Worm (Caenorhabditis elegans) whole organism, young adult: ENCODE results near the gene ins-15.

Experiments
- B0035.1 ChIP-seq: sonication (generic microtip); optimal IDR thresholded peaks from 2 replicates; lab custom pipeline; 2016; ENCODE audit warnings: missing genetic modification characterization, mild to moderate bottlenecking, missing compliant biosample characterization, missing genotype, missing genetic modification reagents
- D2030.7 ChIP-seq: fragments of 200-800 bp; sonication (Bioruptor generic); IDR thresholded peaks from 2 replicates; pipeline ENCODE4 v1.3.6; 2022; ENCODE audit warnings: missing genetic modification reagents, missing genetic modification characterization, missing compliant biosample characterization
- F49E8.2 ChIP-seq: sonication (generic microtip); optimal IDR thresholded peaks from 3 replicates; lab custom pipeline; 2017; ENCODE audit warnings: missing genetic modification characterization, mild to moderate bottlenecking, missing compliant biosample characterization, antibody characterized with exemption, moderate library complexity; ENCODE audit not compliant: insufficient read depth
- ama-1 ChIP-seq, 3 experiments: fragments of 150-350 bp in 1 of 3; sonication (generic microtip) in 2 of 3; optimal IDR thresholded peaks; 2 replicates each; lab custom pipeline; 2014 to 2018; ENCODE audit warnings: missing biosample characterization in 2 of 3, missing genetic modification characterization in 2 of 3, missing genetic modification reagents in 2 of 3
- attf-6 ChIP-seq: fragments of 200-800 bp; sonication (Bioruptor generic); IDR thresholded peaks from 2 replicates; pipeline ENCODE4 v1.3.6; 2022; ENCODE audit warnings: missing genetic modification reagents, missing genetic modification characterization, missing compliant biosample characterization
- dpl-1 ChIP-seq: fragments of 150-350 bp; optimal IDR thresholded peaks from 2 replicates; lab custom pipeline; 2014; ENCODE audit warnings: missing biosample characterization, missing genetic modification reagents, missing genetic modification characterization
- efl-1 ChIP-seq: fragments of 150-350 bp; optimal IDR thresholded peaks from 2 replicates; lab custom pipeline; 2014; ENCODE audit warnings: missing biosample characterization, missing genetic modification reagents, missing genetic modification characterization
- him-1 ChIP-seq: sonication (generic microtip); optimal IDR thresholded peaks from 2 replicates; lab custom pipeline; 2016; ENCODE audit warnings: missing genotype, missing genetic modification reagents, missing genetic modification characterization, missing compliant biosample characterization
- lag-1 ChIP-seq: fragments of 200-800 bp; sonication (Bioruptor generic); IDR thresholded peaks from 2 replicates; pipeline ENCODE4 v1.3.6; 2022; ENCODE audit warnings: missing genetic modification reagents, missing genetic modification characterization, missing compliant biosample characterization
- rec-8 ChIP-seq, 2 experiments: sonication (generic microtip); optimal IDR thresholded peaks; 2 replicates each; lab custom pipeline; 2016; ENCODE audit warnings: mild to moderate bottlenecking in 2 of 2, missing genetic modification characterization in 2 of 2, missing genetic modification reagents in 2 of 2, missing genotype in 2 of 2, missing biosample characterization in 1 of 2, missing compliant biosample characterization in 1 of 2, moderate library complexity in 1 of 2
- unc-130 ChIP-seq: sonication (generic microtip); optimal IDR thresholded peaks from 2 replicates; lab custom pipeline; 2016; ENCODE audit warnings: missing genetic modification reagents, missing genetic modification characterization, missing compliant biosample characterization
- unc-62 ChIP-seq: fragments of 150-350 bp; optimal IDR thresholded peaks from 2 replicates; lab custom pipeline; 2014; ENCODE audit warnings: missing biosample characterization, missing genetic modification reagents, missing genetic modification characterization
- ztf-22 ChIP-seq: fragments of 200-800 bp; sonication (Bioruptor generic); optimal IDR thresholded peaks from 2 replicates; lab custom pipeline; 2018; ENCODE audit warnings: mild to moderate bottlenecking, missing genetic modification characterization, moderate library complexity, missing compliant biosample characterization
- ztf-25 ChIP-seq: fragments of 200-800 bp; sonication (Bioruptor generic); IDR thresholded peaks from 2 replicates; pipeline ENCODE4 v1.3.6; 2022; ENCODE audit warnings: missing genetic modification reagents, missing genetic modification characterization, missing compliant biosample characterization

DNA sequence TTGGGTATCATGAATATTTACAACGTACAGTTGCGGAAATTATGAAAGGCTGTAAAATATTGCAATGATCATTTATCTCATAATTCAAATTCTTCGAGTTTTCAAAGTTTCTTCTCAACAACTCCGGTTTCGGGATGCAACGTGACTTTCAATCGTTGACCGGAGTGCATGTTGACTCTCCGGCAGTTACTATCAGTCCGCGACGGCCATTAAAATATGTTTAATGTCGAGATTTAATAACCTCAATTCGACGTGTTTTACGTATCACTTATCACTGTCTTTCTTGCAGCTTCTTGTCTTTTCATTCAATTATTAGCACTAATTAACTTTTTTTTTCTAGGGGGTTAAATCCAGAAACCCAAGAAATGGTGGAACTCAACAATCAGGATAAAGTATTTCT is 26.3 kb downstream of the ins-15 start, which contains the start of gene tsp-10:
- TF ChIP-seq unc-62 (GFP tag; lab: Kevin White, UChicago) (no peak), B0035.1 (no peak), dpl-1 (GFP tag; lab: Kevin White, UChicago) (no peak), efl-1 (GFP tag; lab: Kevin White, UChicago) (no peak), ama-1 (optimal IDR thresholded peaks at IDR 0.05; lab: Kevin White, UChicago) (no peak), ama-1 (GFP tag; optimal IDR thresholded peaks at IDR 0.05; lab: Kevin White, UChicago) (no peak), attf-6 (GFP tag; lab: Robert Waterston, UW) (no peak), him-1 (no peak), ztf-22 (GFP tag; lab: Kevin White, UChicago) (no peak), D2030.7 (GFP tag; lab: Robert Waterston, UW) (no peak), rec-8 (tag; optimal IDR thresholded peaks at IDR 0.05; lab: Kevin White, UChicago) (no peak), lag-1 (GFP tag; lab: Robert Waterston, UW) (no peak), ztf-25 (GFP tag; lab: Robert Waterston, UW) (no peak), unc-130 (GFP tag; lab: Kevin White, UChicago) (no peak), F49E8.2 (tag; lab: Kevin White, UChicago) (no peak)
